Worm (Caenorhabditis elegans) whole organism, L1 larva: Measurements from ENCODE around the gene fbxl-4.

ENCODE experiments used
- C04F5.9 ChIP-seq: sonication (generic microtip); optimal IDR thresholded peaks from 2 replicates; lab custom pipeline; 2016; ENCODE audit warnings: missing genetic modification characterization, missing compliant biosample characterization
- F16B12.6 ChIP-seq: fragments of 150-350 bp; optimal IDR thresholded peaks from 2 replicates; lab custom pipeline; 2014; ENCODE audit warnings: missing biosample characterization, missing genetic modification characterization
- Y116A8C.19 ChIP-seq: sonication (generic microtip); optimal IDR thresholded peaks from 2 replicates; lab custom pipeline; 2016; ENCODE audit warnings: missing compliant biosample characterization, missing genetic modification characterization, borderline replicate concordance
- aha-1 ChIP-seq: fragments of 150-350 bp; optimal IDR thresholded peaks from 2 replicates; lab custom pipeline; 2014; ENCODE audit warnings: missing biosample characterization, missing genetic modification characterization
- aly-2 ChIP-seq: fragments of 150-350 bp; optimal IDR thresholded peaks from 2 replicates; lab custom pipeline; 2014; ENCODE audit warnings: missing biosample characterization, missing genetic modification characterization
- ama-1 ChIP-seq: fragments of 150-350 bp; optimal IDR thresholded peaks from 2 replicates; lab custom pipeline; 2014
- ceh-63 ChIP-seq: fragments of 200-800 bp; sonication (Bioruptor generic); optimal IDR thresholded peaks from 2 replicates; lab custom pipeline; 2018; ENCODE audit warnings: mild to moderate bottlenecking, missing genetic modification characterization, missing compliant biosample characterization
- ceh-8 ChIP-seq: fragments of 200-800 bp; sonication (Bioruptor generic); optimal IDR thresholded peaks from 2 replicates; lab custom pipeline; 2018; ENCODE audit warnings: mild to moderate bottlenecking, missing genetic modification characterization, moderate library complexity, missing compliant biosample characterization
- ceh-82 ChIP-seq, 3 experiments: fragments of 150-350 bp in 1 of 3; sonication (generic microtip) in 2 of 3; optimal IDR thresholded peaks; 2 replicates each; lab custom pipeline; 2014 to 2017; ENCODE audit warnings: missing biosample characterization in 3 of 3, missing genetic modification characterization in 3 of 3
- dpl-1 ChIP-seq, 3 experiments: fragments of 150-350 bp in 2 of 3; sonication (generic microtip) in 1 of 3; optimal IDR thresholded peaks; 2 replicates each; lab custom pipeline; 2014 to 2017; ENCODE audit warnings: missing biosample characterization in 3 of 3, missing genetic modification characterization in 3 of 3, missing genetic modification reagents in 3 of 3
- dsc-1 ChIP-seq: sonication (generic microtip); optimal IDR thresholded peaks from 2 replicates; lab custom pipeline; 2016; ENCODE audit warnings: mild to moderate bottlenecking, missing genetic modification characterization, missing compliant biosample characterization
- efl-1 ChIP-seq, 4 experiments: fragments of 150-350 bp; optimal IDR thresholded peaks in 3 of 4; peaks in 1 of 4; 1 replicate in 1 of 4; 2 replicates in 3 of 4; lab custom pipeline; 2014; ENCODE audit warnings: missing biosample characterization in 2 of 4, missing genetic modification characterization in 2 of 4, missing genetic modification reagents in 2 of 4
- efl-3 ChIP-seq: fragments of 200-800 bp; sonication (Bioruptor generic); optimal IDR thresholded peaks from 2 replicates; lab custom pipeline; 2018; ENCODE audit warnings: mild to moderate bottlenecking, missing genetic modification characterization, missing compliant biosample characterization
- egl-13 ChIP-seq: sonication (generic microtip); optimal IDR thresholded peaks from 2 replicates; lab custom pipeline; 2016; ENCODE audit warnings: missing genotype, missing genetic modification reagents, missing genetic modification characterization, missing compliant biosample characterization
- egl-27 ChIP-seq, 2 experiments: fragments of 150-350 bp in 1 of 2; sonication (generic microtip); optimal IDR thresholded peaks; 3 replicates each; lab custom pipeline; 2017 to 2018; ENCODE audit warnings: missing biosample characterization in 2 of 2, missing genetic modification characterization in 2 of 2, missing genetic modification reagents in 2 of 2
- elt-2 ChIP-seq: sonication (generic microtip); optimal IDR thresholded peaks from 2 replicates; lab custom pipeline; 2016; ENCODE audit warnings: missing genetic modification characterization, mild to moderate bottlenecking, inconsistent platforms, missing compliant biosample characterization, missing genetic modification reagents
- ets-5 ChIP-seq: fragments of 200-800 bp; sonication (Bioruptor generic); IDR thresholded peaks from 2 replicates; pipeline ENCODE4 v1.3.6; 2022; ENCODE audit warnings: missing genetic modification characterization, missing compliant biosample characterization
- fkh-8 ChIP-seq: sonication (generic microtip); optimal IDR thresholded peaks from 2 replicates; lab custom pipeline; 2016; ENCODE audit warnings: mild to moderate bottlenecking, missing genetic modification characterization, missing compliant biosample characterization
- fos-1 ChIP-seq: fragments of 150-350 bp; optimal IDR thresholded peaks from 2 replicates; lab custom pipeline; 2014; ENCODE audit warnings: missing biosample characterization, missing genetic modification characterization
- grh-1 ChIP-seq: fragments of 200-800 bp; sonication (Bioruptor generic); IDR thresholded peaks from 2 replicates; pipeline ENCODE4 v1.3.6; 2022; ENCODE audit warnings: missing genetic modification reagents, missing genetic modification characterization, missing compliant biosample characterization
- hlh-17 ChIP-seq: fragments of 200-800 bp; sonication (Bioruptor generic); optimal IDR thresholded peaks from 2 replicates; lab custom pipeline; 2018; ENCODE audit warnings: missing genetic modification characterization, mild to moderate bottlenecking, missing compliant biosample characterization, moderate library complexity, borderline replicate concordance
- hpl-2 ChIP-seq: fragments of 150-350 bp; optimal IDR thresholded peaks from 2 replicates; lab custom pipeline; 2014; ENCODE audit warnings: missing biosample characterization, missing genetic modification reagents, missing genetic modification characterization
- jun-1 ChIP-seq: fragments of 150-350 bp; optimal IDR thresholded peaks from 2 replicates; lab custom pipeline; 2014; ENCODE audit warnings: missing biosample characterization, missing genetic modification reagents, missing genetic modification characterization
- lin-14 ChIP-seq: fragments of 200-800 bp; sonication (Bioruptor generic); optimal IDR thresholded peaks from 2 replicates; lab custom pipeline; 2018; ENCODE audit warnings: mild to moderate bottlenecking, missing genetic modification characterization, moderate library complexity, missing compliant biosample characterization
- lin-39 ChIP-seq: fragments of 150-350 bp; optimal IDR thresholded peaks from 2 replicates; lab custom pipeline; 2014; ENCODE audit warnings: missing biosample characterization, missing genetic modification reagents, missing genetic modification characterization
- mep-1 ChIP-seq: fragments of 150-350 bp; optimal IDR thresholded peaks from 2 replicates; lab custom pipeline; 2014; ENCODE audit warnings: missing biosample characterization, missing genetic modification characterization
- nhr-11 ChIP-seq: fragments of 150-350 bp; optimal IDR thresholded peaks from 2 replicates; lab custom pipeline; 2014; ENCODE audit warnings: missing biosample characterization, missing genetic modification characterization
- nhr-237 ChIP-seq: fragments of 150-350 bp; optimal IDR thresholded peaks from 2 replicates; lab custom pipeline; 2014; ENCODE audit warnings: missing biosample characterization, missing genetic modification characterization
- nhr-47 ChIP-seq: sonication (generic microtip); optimal IDR thresholded peaks from 2 replicates; lab custom pipeline; 2016; ENCODE audit warnings: mild to moderate bottlenecking, missing genetic modification characterization, moderate library complexity, missing compliant biosample characterization
- nhr-71 ChIP-seq: sonication (generic microtip); optimal IDR thresholded peaks from 2 replicates; lab custom pipeline; 2016; ENCODE audit warnings: mild to moderate bottlenecking, missing genetic modification characterization, moderate library complexity, missing compliant biosample characterization
- nhr-76 ChIP-seq: sonication (generic microtip); optimal IDR thresholded peaks from 2 replicates; lab custom pipeline; 2017; ENCODE audit warnings: missing biosample characterization, missing genetic modification characterization
- nhr-77 ChIP-seq: fragments of 150-350 bp; optimal IDR thresholded peaks from 2 replicates; lab custom pipeline; 2014; ENCODE audit warnings: missing biosample characterization, missing genetic modification characterization
- nhr-90 ChIP-seq: sonication (generic microtip); optimal IDR thresholded peaks from 2 replicates; lab custom pipeline; 2016; ENCODE audit warnings: mild to moderate bottlenecking, missing genetic modification characterization, missing compliant biosample characterization; ENCODE audit not compliant: poor library complexity
- pag-3 ChIP-seq: sonication (generic microtip); optimal IDR thresholded peaks from 2 replicates; lab custom pipeline; 2017; ENCODE audit warnings: missing genetic modification characterization, mild to moderate bottlenecking, missing compliant biosample characterization, antibody characterized with exemption, borderline replicate concordance; ENCODE audit not compliant: insufficient read depth
- pax-3 ChIP-seq: fragments of 200-800 bp; sonication (Bioruptor generic); optimal IDR thresholded peaks from 2 replicates; lab custom pipeline; 2018; ENCODE audit warnings: mild to moderate bottlenecking, missing genetic modification characterization, moderate library complexity, missing compliant biosample characterization
- pqm-1 ChIP-seq: sonication (generic microtip); optimal IDR thresholded peaks from 3 replicates; lab custom pipeline; 2017; ENCODE audit warnings: missing biosample characterization, missing genetic modification characterization
- rnt-1 ChIP-seq: sonication (generic microtip); optimal IDR thresholded peaks from 2 replicates; lab custom pipeline; 2016; ENCODE audit warnings: mild to moderate bottlenecking, missing genetic modification characterization, moderate library complexity, missing compliant biosample characterization
- skn-1 ChIP-seq: fragments of 150-350 bp; optimal IDR thresholded peaks from 2 replicates; lab custom pipeline; 2014; ENCODE audit warnings: missing biosample characterization, missing genetic modification characterization
- sptf-1 ChIP-seq: fragments of 150-350 bp; optimal IDR thresholded peaks from 2 replicates; lab custom pipeline; 2014; ENCODE audit warnings: missing biosample characterization, missing genetic modification characterization
- sup-37 ChIP-seq: fragments of 200-800 bp; sonication (Bioruptor generic); optimal IDR thresholded peaks from 2 replicates; lab custom pipeline; 2018; ENCODE audit warnings: mild to moderate bottlenecking, missing genetic modification characterization, missing compliant biosample characterization
- swsn-7 ChIP-seq: sonication (generic microtip); optimal IDR thresholded peaks from 2 replicates; lab custom pipeline; 2016; ENCODE audit warnings: missing genetic modification characterization, missing compliant biosample characterization
- tlp-1 ChIP-seq: fragments of 150-350 bp; optimal IDR thresholded peaks from 2 replicates; lab custom pipeline; 2014; ENCODE audit warnings: missing biosample characterization, missing genetic modification characterization
- unc-62 ChIP-seq: fragments of 150-350 bp; optimal IDR thresholded peaks from 2 replicates; lab custom pipeline; 2014; ENCODE audit warnings: missing biosample characterization, missing genetic modification reagents, missing genetic modification characterization
- unc-86 ChIP-seq: sonication (generic microtip); optimal IDR thresholded peaks from 2 replicates; lab custom pipeline; 2016; ENCODE audit warnings: missing genetic modification characterization, missing compliant biosample characterization
- unc-98 ChIP-seq: fragments of 200-800 bp; sonication (Bioruptor generic); IDR thresholded peaks from 2 replicates; pipeline ENCODE4 v1.3.6; 2022; ENCODE audit warnings: missing genetic modification characterization, missing compliant biosample characterization
- vab-15 ChIP-seq: sonication (generic microtip); optimal IDR thresholded peaks from 2 replicates; lab custom pipeline; 2017; ENCODE audit warnings: missing genotype, mild to moderate bottlenecking, missing genetic modification characterization, missing compliant biosample characterization
- xbp-1 ChIP-seq: sonication (generic microtip); optimal IDR thresholded peaks from 2 replicates; lab custom pipeline; 2016; ENCODE audit warnings: missing genetic modification characterization, missing compliant biosample characterization
- zag-1 ChIP-seq: fragments of 150-350 bp; optimal IDR thresholded peaks from 2 replicates; lab custom pipeline; 2014; ENCODE audit warnings: missing biosample characterization, missing genetic modification characterization
- ztf-11 ChIP-seq, 2 experiments: sonication (generic microtip); optimal IDR thresholded peaks; 2 replicates each; lab custom pipeline; 2016 to 2017; ENCODE audit warnings: missing genetic modification characterization in 2 of 2, missing biosample characterization in 1 of 2, missing compliant biosample characterization in 1 of 2
- ztf-4 ChIP-seq: fragments of 150-350 bp; optimal IDR thresholded peaks from 2 replicates; lab custom pipeline; 2014; ENCODE audit warnings: missing biosample characterization, missing genetic modification characterization

The fbxl-4 gene

DNA sequence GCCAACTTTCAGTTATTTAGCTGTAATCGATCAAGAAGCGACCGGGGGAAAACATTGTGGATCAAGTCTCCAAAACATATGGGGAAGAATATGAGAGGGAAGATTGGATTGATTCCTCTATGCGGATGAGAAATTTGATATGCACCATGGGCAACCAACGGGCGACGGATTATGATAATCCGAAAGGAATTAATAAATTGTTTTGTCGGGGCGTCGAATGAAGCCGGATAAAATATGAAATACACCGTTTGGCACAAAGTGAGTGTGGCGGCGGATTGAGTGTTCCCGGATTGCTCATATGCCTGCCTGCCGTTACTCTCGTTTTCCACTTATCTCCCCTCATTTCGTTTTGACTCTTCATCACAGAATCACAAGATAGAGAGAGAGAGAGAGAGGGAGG, 20.7 kb downstream of the fbxl-4 start:
- no peak for TF ChIP-seq fos-1 (tag; lab: Kevin White, UChicago)
- TF ChIP-seq dsc-1 = peak; percentile 84
- no peak for TF ChIP-seq C04F5.9
- TF ChIP-seq fkh-8 (tag; lab: Kevin White, UChicago) = peak; percentile 48
- no peak for TF ChIP-seq lin-14
- TF ChIP-seq aly-2 (tag; lab: Kevin White, UChicago) = no peak
- TF ChIP-seq nhr-71 (tag; lab: Kevin White, UChicago) = no peak
- TF ChIP-seq hpl-2 = no peak
- no peak for TF ChIP-seq dpl-1 (GFP tag; optimal IDR thresholded peaks at IDR 0.05; lab: Kevin White, UChicago)
- no peak for TF ChIP-seq xbp-1 (tag; lab: Kevin White, UChicago)
- no peak for TF ChIP-seq nhr-76 (tag; lab: Kevin White, UChicago)
- TF ChIP-seq unc-86 = no peak
- TF ChIP-seq ama-1 = no peak
- TF ChIP-seq lin-39 = no peak
- TF ChIP-seq pqm-1 (tag; lab: Kevin White, UChicago) = no peak
- TF ChIP-seq unc-62 (GFP tag; lab: Kevin White, UChicago) = no peak
- TF ChIP-seq swsn-7 (tag; lab: Kevin White, UChicago) = no peak
- peak; percentile 42 for TF ChIP-seq elt-2
- no peak for TF ChIP-seq skn-1 (tag; lab: Kevin White, UChicago)
- TF ChIP-seq F16B12.6 (tag; lab: Kevin White, UChicago) = no peak
- TF ChIP-seq unc-98 (GFP tag; lab: Robert Waterston, UW) = no peak
- TF ChIP-seq vab-15 (tag; lab: Kevin White, UChicago) = no peak
- TF ChIP-seq egl-27 (tag; optimal IDR thresholded peaks at IDR 0.05; lab: Kevin White, UChicago) = no peak
- peak; percentile 6 for TF ChIP-seq nhr-90 (tag; lab: Kevin White, UChicago)
- TF ChIP-seq nhr-47 (tag; lab: Kevin White, UChicago) = peak; percentile 17
- no peak for TF ChIP-seq zag-1 (tag; lab: Kevin White, UChicago)
- no peak for TF ChIP-seq nhr-11 (tag; lab: Kevin White, UChicago)
- TF ChIP-seq Y116A8C.19 = no peak
- TF ChIP-seq pax-3 (tag; lab: Kevin White, UChicago) = peak; percentile 18
- TF ChIP-seq ceh-8 (GFP tag; lab: Kevin White, UChicago) = no peak
- TF ChIP-seq ztf-4 (tag; lab: Kevin White, UChicago) = no peak
- TF ChIP-seq egl-13 (tag; lab: Kevin White, UChicago) = no peak
- no peak for TF ChIP-seq ets-5 (GFP tag; lab: Robert Waterston, UW)
- no peak for TF ChIP-seq aha-1 (tag; lab: Kevin White, UChicago)
- TF ChIP-seq nhr-77 (tag; lab: Kevin White, UChicago) = no peak
- TF ChIP-seq pag-3 (tag; lab: Kevin White, UChicago) = no peak
- no peak for TF ChIP-seq nhr-237 (tag; lab: Kevin White, UChicago)
- TF ChIP-seq efl-1 (optimal IDR thresholded peaks at IDR 0.05; lab: Kevin White, UChicago) = no peak
- TF ChIP-seq efl-1 (GFP tag; optimal IDR thresholded peaks at IDR 0.05 in 1 of 2; lab: Kevin White, UChicago) = peak in 1 of 2 experiments; percentile 51
- TF ChIP-seq mep-1 (tag; lab: Kevin White, UChicago) = no peak
- TF ChIP-seq rnt-1 (tag; lab: Kevin White, UChicago) = no peak
- TF ChIP-seq sup-37 (GFP tag; lab: Kevin White, UChicago) = no peak
- no peak for TF ChIP-seq sptf-1 (tag; lab: Kevin White, UChicago)
- no peak for TF ChIP-seq ztf-11 (tag; optimal IDR thresholded peaks at IDR 0.05; lab: Kevin White, UChicago)

DNA sequence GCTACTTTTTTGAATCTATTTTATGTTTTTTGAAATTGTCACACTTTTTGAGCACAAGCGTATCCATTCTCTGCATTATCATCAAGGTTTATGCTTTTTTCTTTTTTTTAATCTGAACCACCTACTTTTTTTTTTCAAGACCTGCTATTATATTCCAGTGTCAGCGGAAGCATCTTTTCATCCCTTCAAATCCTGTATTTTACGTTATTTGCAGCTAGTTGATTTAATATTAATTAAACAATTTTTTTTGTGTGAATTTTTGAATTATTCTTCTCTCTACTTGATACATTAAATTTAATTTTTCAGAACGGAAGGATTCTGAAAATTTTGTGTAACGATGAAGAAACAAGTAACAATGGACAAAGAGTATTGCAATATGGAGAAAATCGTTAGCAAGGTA, 21.1 kb downstream of the fbxl-4 start, which contains the start of gene C25B8.8:
Gene C25B8.8 (plus strand): TSS at position 301 of the 400 bp plus-strand sequence.
- TF ChIP-seq ceh-8 (GFP tag; lab: Kevin White, UChicago) (no peak), ceh-82 (tag; optimal IDR thresholded peaks at IDR 0.05; lab: Kevin White, UChicago) (no peak), efl-3 (GFP tag; lab: Kevin White, UChicago) (no peak), dpl-1 (GFP tag; optimal IDR thresholded peaks at IDR 0.05; lab: Kevin White, UChicago) (no peak), tlp-1 (tag; lab: Kevin White, UChicago) (no peak), hlh-17 (no peak), jun-1 (tag; lab: Kevin White, UChicago) (no peak), nhr-90 (tag; lab: Kevin White, UChicago) (no peak), rnt-1 (tag; lab: Kevin White, UChicago) (no peak), ceh-63 (GFP tag; lab: Kevin White, UChicago) (no peak), grh-1 (no peak), ama-1 (no peak)
